Worm (Caenorhabditis elegans): ENCODE data around the gene ogdh-1.

ogdh-1 gene

ce11 chrIV:4659277-4659676 is 44.5 kb downstream of the ogdh-1 start, which contains the start of gene mrps-21:
TSS of gene mrps-21 (minus strand) at chrIV:4659517.
- no peak for TF ChIP-seq hlh-11 (tag; optimal IDR thresholded peaks at IDR 0.05)
- no peak for TF ChIP-seq nhr-25 (tag; optimal IDR thresholded peaks at IDR 0.05; ENCODE audit: borderline replicate concordance, insufficient read depth)
- peak; percentile 10 for TF ChIP-seq F49E8.2 (tag; optimal IDR thresholded peaks at IDR 0.05; ENCODE audit: borderline replicate concordance)
- TF ChIP-seq nhr-10 (tag; optimal IDR thresholded peaks at IDR 0.05), result no peak
- no peak for TF ChIP-seq skn-1 (tag; optimal IDR thresholded peaks at IDR 0.05)
- no peak for TF ChIP-seq cey-2 (tag; optimal IDR thresholded peaks at IDR 0.05; ENCODE audit: borderline replicate concordance, insufficient read depth)
- TF ChIP-seq mdt-29 (GFP tag; IDR thresholded peaks at IDR 0.05), result no peak
- TF ChIP-seq ama-1 (optimal IDR thresholded peaks at IDR 0.05), result peak; percentile 77
- TF ChIP-seq F44E2.7 (GFP tag; IDR thresholded peaks at IDR 0.05), result no peak
- no peak for TF ChIP-seq Y75B8A.6 (GFP tag; IDR thresholded peaks at IDR 0.05)
- no peak for TF ChIP-seq dmd-8 (GFP tag; IDR thresholded peaks at IDR 0.05)
- TF ChIP-seq lin-39 (tag; optimal IDR thresholded peaks at IDR 0.05), result no peak
- no peak for TF ChIP-seq unc-130 (GFP tag; optimal IDR thresholded peaks at IDR 0.05)
- no peak for TF ChIP-seq madf-5 (GFP tag; IDR thresholded peaks at IDR 0.05)
- TF ChIP-seq attf-4 (tag; optimal IDR thresholded peaks at IDR 0.05), result no peak
- no peak for TF ChIP-seq lin-29 (GFP tag; IDR thresholded peaks at IDR 0.05)
- TF ChIP-seq aha-1 (tag), result no peak
- TF ChIP-seq lin-1 (GFP tag; IDR thresholded peaks at IDR 0.05), result no peak
- TF ChIP-seq ztf-11 (tag; optimal IDR thresholded peaks at IDR 0.05), result no peak
- no peak for TF ChIP-seq daf-16 (GFP tag; optimal IDR thresholded peaks at IDR 0.05)
- peak; percentile 9 for TF ChIP-seq daf-16 (tag; optimal IDR thresholded peaks at IDR 0.05)
- no peak for TF ChIP-seq ceh-28 (tag; optimal IDR thresholded peaks at IDR 0.05)
- TF ChIP-seq daf-8 (GFP tag; IDR thresholded peaks at IDR 0.05), result no peak
- TF ChIP-seq ZK337.2 (GFP tag; IDR thresholded peaks at IDR 0.05), result no peak
- TF ChIP-seq ceh-32 (tag; optimal IDR thresholded peaks at IDR 0.05; ENCODE audit: poor library complexity), result no peak
- no peak for TF ChIP-seq F37D6.2 (tag; optimal IDR thresholded peaks at IDR 0.05)
- TF ChIP-seq spr-3 (GFP tag; optimal IDR thresholded peaks at IDR 0.05), result no peak
- TF ChIP-seq ceh-62 (tag; optimal IDR thresholded peaks at IDR 0.05), result no peak
- TF ChIP-seq dve-1 (tag; optimal IDR thresholded peaks at IDR 0.05; ENCODE audit: insufficient read depth), result peak; percentile 19
- TF ChIP-seq unc-39 (tag; optimal IDR thresholded peaks at IDR 0.05), result no peak
- no peak for TF ChIP-seq hif-1 (tag; optimal IDR thresholded peaks at IDR 0.05)

ce11 chrIV:4658702-4659101 is 45.1 kb downstream of the ogdh-1 start:
- TF ChIP-seq set-16 (GFP tag; IDR thresholded peaks at IDR 0.05) (peak; percentile 81), snpc-1.2 (GFP tag; IDR thresholded peaks at IDR 0.05) (peak; percentile 26; the same call in 1 of the 2 replicates), Y48G9A.11 (GFP tag; IDR thresholded peaks at IDR 0.05) (0 out of 2 replicates have a peak, but pooled peaks have one; percentile 22), egl-43 (GFP tag; IDR thresholded peaks at IDR 0.05) (peak; percentile 49; the same call in 1 of the 2 replicates), lin-38 (GFP tag; IDR thresholded peaks at IDR 0.05) (peak; percentile 30; the same call in 1 of the 2 replicates)

ce11 chrIV:4657874-4658273 is 45.9 kb downstream of the ogdh-1 start, which contains the start of gene col-111:
TSS of gene col-111 (minus strand) at chrIV:4657974.
- TF ChIP-seq nhr-42 (GFP tag; IDR thresholded peaks at IDR 0.05) (no peak), lin-13 (GFP tag; optimal IDR thresholded peaks at IDR 0.05) (no peak), madf-9 (GFP tag; conservative IDR thresholded peaks at IDR 0.05) (no peak), lin-29 (GFP tag; IDR thresholded peaks at IDR 0.05) (no peak), attf-4 (tag; optimal IDR thresholded peaks at IDR 0.05) (no peak), sdz-12 (GFP tag; optimal IDR thresholded peaks at IDR 0.05) (no peak)

All from whole organism, L4 larva.